Fruit fly (Drosophila melanogaster) whole organism, embryonic: ENCODE data around the gene Rab39.

Experiments used
- Antp ChIP-seq: fragments of 200-800 bp; sonication (Bioruptor generic); optimal IDR thresholded peaks from 3 replicates; lab custom pipeline; 2016; ENCODE audit warnings: missing biosample characterization, missing genetic modification characterization
- Atf6 ChIP-seq: fragments of 200-800 bp; sonication (Bioruptor generic); IDR thresholded peaks from 2 replicates; pipeline ENCODE4 v1.3.6; 2022; ENCODE audit warnings: missing biosample characterization, missing genetic modification characterization
- B-H1 ChIP-seq: fragments of 200-800 bp; sonication (Bioruptor generic); IDR thresholded peaks from 3 replicates; pipeline ENCODE4 v1.3.6; 2022; ENCODE audit warnings: missing biosample characterization, missing genetic modification characterization
- CG12071 ChIP-seq: fragments of 200-800 bp; sonication (Bioruptor generic); optimal IDR thresholded peaks from 3 replicates; lab custom pipeline; 2018; ENCODE audit warnings: missing biosample characterization, mild to moderate bottlenecking, missing genetic modification characterization
- CG1233 ChIP-seq: fragments of 200-800 bp; sonication (Bioruptor generic); optimal IDR thresholded peaks from 4 replicates; lab custom pipeline; 2018; ENCODE audit warnings: missing biosample characterization, mild to moderate bottlenecking, missing genetic modification characterization
- CG12769 ChIP-seq: fragments of 200-800 bp; sonication (Bioruptor generic); optimal IDR thresholded peaks from 2 replicates; lab custom pipeline; 2019; ENCODE audit warnings: missing biosample characterization, mild to moderate bottlenecking, missing genetic modification characterization, moderate library complexity
- CG12942 ChIP-seq: fragments of 200-800 bp; sonication (Bioruptor generic); optimal IDR thresholded peaks from 3 replicates; lab custom pipeline; 2016; ENCODE audit warnings: missing biosample characterization, missing genetic modification characterization
- CG13424 ChIP-seq: fragments of 200-800 bp; sonication (Bioruptor generic); optimal IDR thresholded peaks from 2 replicates; lab custom pipeline; 2019; ENCODE audit warnings: missing biosample characterization, mild to moderate bottlenecking, missing genetic modification characterization, moderate library complexity
- CG13894 ChIP-seq: fragments of 200-800 bp; sonication (Bioruptor generic); optimal IDR thresholded peaks from 3 replicates; lab custom pipeline; 2018; ENCODE audit warnings: missing biosample characterization, mild to moderate bottlenecking, missing genetic modification characterization, moderate library complexity
- CG14441 ChIP-seq: fragments of 200-800 bp; sonication (Bioruptor generic); IDR thresholded peaks from 2 replicates; pipeline ENCODE4 v1.3.6; 2022; ENCODE audit warnings: missing biosample characterization, missing genetic modification characterization
- CG15011 ChIP-seq: fragments of 200-800 bp; sonication (Bioruptor generic); optimal IDR thresholded peaks from 3 replicates; lab custom pipeline; 2018; ENCODE audit warnings: missing biosample characterization, mild to moderate bottlenecking, missing genetic modification characterization
- CG16815 ChIP-seq: fragments of 200-800 bp; sonication (Bioruptor generic); optimal IDR thresholded peaks from 3 replicates; lab custom pipeline; 2017; ENCODE audit warnings: missing biosample characterization, mild to moderate bottlenecking, missing genetic modification characterization
- CG17612 ChIP-seq: fragments of 200-800 bp; sonication (Bioruptor generic); IDR thresholded peaks from 2 replicates; pipeline ENCODE4 v1.3.6; 2022; ENCODE audit warnings: missing biosample characterization, missing genetic modification characterization
- CG18262 ChIP-seq: fragments of 200-800 bp; optimal IDR thresholded peaks from 3 replicates; lab custom pipeline; 2019; ENCODE audit warnings: missing biosample characterization, mild to moderate bottlenecking, missing genetic modification characterization, moderate library complexity
- CG2202 ChIP-seq: fragments of 200-800 bp; sonication (Bioruptor generic); optimal IDR thresholded peaks from 2 replicates; lab custom pipeline; 2018; ENCODE audit warnings: missing biosample characterization, mild to moderate bottlenecking, missing genetic modification characterization
- CG2678 ChIP-seq: fragments of 200-800 bp; sonication (Bioruptor generic); optimal IDR thresholded peaks from 3 replicates; lab custom pipeline; 2019; ENCODE audit warnings: missing biosample characterization, mild to moderate bottlenecking, missing genetic modification characterization, moderate library complexity
- CG2889 ChIP-seq: fragments of 200-800 bp; sonication (Bioruptor generic); IDR thresholded peaks from 3 replicates; pipeline ENCODE4 v1.3.6; 2022; ENCODE audit warnings: missing biosample characterization, missing genetic modification characterization
- CG31224 ChIP-seq: fragments of 200-800 bp; sonication (Bioruptor generic); IDR thresholded peaks from 2 replicates; pipeline ENCODE4 v1.3.6; 2022; ENCODE audit warnings: missing biosample characterization, missing genetic modification characterization
- CG3163 ChIP-seq: fragments of 200-800 bp; sonication (Bioruptor generic); optimal IDR thresholded peaks from 3 replicates; lab custom pipeline; 2016; ENCODE audit warnings: missing biosample characterization, missing genetic modification characterization
- CG33557 ChIP-seq: fragments of 200-800 bp; sonication (Bioruptor generic); optimal IDR thresholded peaks from 2 replicates; lab custom pipeline; 2019; ENCODE audit warnings: missing biosample characterization, mild to moderate bottlenecking, missing genetic modification characterization, moderate library complexity
- CG4707 ChIP-seq: fragments of 200-800 bp; sonication (Bioruptor generic); optimal IDR thresholded peaks from 2 replicates; lab custom pipeline; 2018; ENCODE audit warnings: missing biosample characterization, mild to moderate bottlenecking, missing genetic modification characterization, moderate library complexity
- CG6765 ChIP-seq: fragments of 200-800 bp; sonication (Bioruptor generic); optimal IDR thresholded peaks from 3 replicates; lab custom pipeline; 2017; ENCODE audit warnings: missing biosample characterization, mild to moderate bottlenecking, missing genetic modification characterization
- CG6813 ChIP-seq: fragments of 200-800 bp; sonication (Bioruptor generic); optimal IDR thresholded peaks from 2 replicates; lab custom pipeline; 2017; ENCODE audit warnings: missing biosample characterization, missing genetic modification characterization, mild to moderate bottlenecking, moderate library complexity, missing genetic modification reagents
- Camta ChIP-seq: fragments of 200-800 bp; sonication (Bioruptor generic); optimal IDR thresholded peaks from 2 replicates; lab custom pipeline; 2016; ENCODE audit warnings: missing biosample characterization, missing genetic modification characterization
- Dbx ChIP-seq: fragments of 200-800 bp; sonication (Bioruptor generic); IDR thresholded peaks from 3 replicates; pipeline ENCODE4 v1.3.6; 2022; ENCODE audit warnings: missing biosample characterization, missing genetic modification characterization
- Deaf1 ChIP-seq: fragments of 200-800 bp; optimal IDR thresholded peaks from 3 replicates; lab custom pipeline; 2019; ENCODE audit warnings: missing biosample characterization, mild to moderate bottlenecking, missing genetic modification characterization, moderate library complexity
- H15 ChIP-seq: fragments of 200-800 bp; sonication (Bioruptor generic); IDR thresholded peaks from 3 replicates; pipeline ENCODE4 v1.3.6; 2022; ENCODE audit warnings: missing biosample characterization, missing genetic modification characterization
- HHEX ChIP-seq: fragments of 200-800 bp; sonication (Bioruptor generic); optimal IDR thresholded peaks from 3 replicates; lab custom pipeline; 2017; ENCODE audit warnings: missing biosample characterization, mild to moderate bottlenecking, missing genetic modification characterization, missing genetic modification reagents
- Lim3 ChIP-seq: fragments of 200-800 bp; sonication (Bioruptor generic); IDR thresholded peaks from 2 replicates; pipeline ENCODE4 v1.3.6; 2022; ENCODE audit warnings: missing biosample characterization, missing genetic modification characterization
- Mad ChIP-seq: fragments of 200-800 bp; sonication (Bioruptor generic); optimal IDR thresholded peaks from 2 replicates; lab custom pipeline; 2016; ENCODE audit warnings: missing biosample characterization, missing genetic modification characterization
- NC2α ChIP-seq: fragments of 200-800 bp; sonication (Bioruptor generic); optimal IDR thresholded peaks from 2 replicates; lab custom pipeline; 2016; ENCODE audit warnings: missing biosample characterization, missing genetic modification characterization
- Oli ChIP-seq: fragments of 200-800 bp; sonication (Bioruptor generic); optimal IDR thresholded peaks from 2 replicates; lab custom pipeline; 2018; ENCODE audit warnings: missing biosample characterization, mild to moderate bottlenecking, missing genetic modification characterization, moderate library complexity
- Xbp1 ChIP-seq: fragments of 200-800 bp; sonication (Bioruptor generic); optimal IDR thresholded peaks from 3 replicates; lab custom pipeline; 2016; ENCODE audit warnings: missing biosample characterization, mild to moderate bottlenecking, missing genetic modification characterization
- cato ChIP-seq: fragments of 200-800 bp; sonication (Bioruptor generic); optimal IDR thresholded peaks from 2 replicates; lab custom pipeline; 2016; ENCODE audit warnings: missing biosample characterization, missing genetic modification characterization, borderline replicate concordance
- crc ChIP-seq: fragments of 200-800 bp; sonication (Bioruptor generic); optimal IDR thresholded peaks from 2 replicates; lab custom pipeline; 2016; ENCODE audit warnings: missing biosample characterization, missing genetic modification characterization
- croc ChIP-seq: fragments of 200-800 bp; sonication (Bioruptor generic); conservative IDR thresholded peaks from 3 replicates; pipeline ENCODE4 v1.3.6; 2022; ENCODE audit warnings: missing biosample characterization, missing genetic modification characterization
- crol ChIP-seq: fragments of 200-800 bp; sonication (Bioruptor generic); IDR thresholded peaks from 2 replicates; pipeline ENCODE4 v1.3.6; 2022; ENCODE audit warnings: missing biosample characterization, missing genetic modification characterization
- dmrt99B ChIP-seq: fragments of 200-800 bp; sonication (Bioruptor generic); optimal IDR thresholded peaks from 2 replicates; lab custom pipeline; 2018; ENCODE audit warnings: missing biosample characterization, mild to moderate bottlenecking, missing genetic modification characterization, moderate library complexity
- emc ChIP-seq: fragments of 200-800 bp; sonication (Bioruptor generic); optimal IDR thresholded peaks from 2 replicates; lab custom pipeline; 2016; ENCODE audit warnings: missing biosample characterization, missing genetic modification characterization
- fd102C ChIP-seq: fragments of 200-800 bp; sonication (Bioruptor generic); optimal IDR thresholded peaks from 2 replicates; lab custom pipeline; 2018; ENCODE audit warnings: missing biosample characterization, mild to moderate bottlenecking, missing genetic modification characterization, moderate library complexity
- ham ChIP-seq: fragments of 200-800 bp; sonication (Bioruptor generic); IDR thresholded peaks from 2 replicates; pipeline ENCODE4 v1.3.6; 2022; ENCODE audit warnings: missing biosample characterization, missing genetic modification characterization
- hth ChIP-seq: fragments of >200 bp; optimal IDR thresholded peaks from 2 replicates; lab custom pipeline; 2017; ENCODE audit warnings: inconsistent platforms
- lola ChIP-seq, 3 experiments: fragments of >200 bp in 2 of 3; fragments of 200-800 bp in 1 of 3; sonication (Bioruptor generic) in 1 of 3; optimal IDR thresholded peaks; 2 replicates each; lab custom pipeline; 2017 to 2019; ENCODE audit warnings: missing biosample characterization in 3 of 3, missing genetic modification characterization in 3 of 3, mild to moderate bottlenecking in 1 of 3, moderate library complexity in 1 of 3
- nom ChIP-seq: fragments of 200-800 bp; sonication (Bioruptor generic); optimal IDR thresholded peaks from 2 replicates; lab custom pipeline; 2017; ENCODE audit warnings: missing biosample characterization, missing genetic modification characterization, mild to moderate bottlenecking, moderate library complexity, missing genetic modification reagents
- sens ChIP-seq: fragments of 200-800 bp; sonication (Bioruptor generic); peaks from one replicate; lab custom pipeline; 2016; ENCODE audit warnings: missing biosample characterization, missing genetic modification characterization
- slp2 ChIP-seq: fragments of 200-800 bp; sonication (Bioruptor generic); optimal IDR thresholded peaks from 2 replicates; lab custom pipeline; 2016; ENCODE audit warnings: missing biosample characterization, missing genetic modification characterization
- tll ChIP-seq, 2 experiments: fragments of 200-800 bp in 1 of 2; fragments of >200 bp in 1 of 2; sonication (Bioruptor generic) in 1 of 2; optimal IDR thresholded peaks; 2 replicates each; lab custom pipeline; 2017 to 2019; ENCODE audit warnings: missing biosample characterization in 2 of 2, missing genetic modification characterization in 2 of 2, mild to moderate bottlenecking in 1 of 2, moderate library complexity in 1 of 2
- unc-4 ChIP-seq: fragments of 200-800 bp; sonication (Bioruptor generic); IDR thresholded peaks from 2 replicates; pipeline ENCODE4 v1.3.6; 2022; ENCODE audit warnings: missing biosample characterization, missing genetic modification characterization; ENCODE audit not compliant: partially characterized antibody
- yki ChIP-seq: fragments of >200 bp; optimal IDR thresholded peaks from 3 replicates; lab custom pipeline; 2018

Gene Rab39

dm6 chrX:7734131-7734930 lies at the start of gene Rab39, which contains the start of gene Pdp (continued):
- TF ChIP-seq CG33557 (GFP tag; lab: Kevin White, UChicago) (peak; percentile 72), croc (GFP tag; lab: Robert Waterston, UW) (peak; percentile 73), H15 (peak; percentile 67; the same call in 1 of the 3 replicates), Oli (tag; lab: Kevin White, UChicago) (peak; percentile 63), B-H1 (peak; percentile 60; the same call in 2 of the 3 replicates), Mad (GFP tag; lab: Kevin White, UChicago) (peak; percentile 74), CG3163 (no peak), CG13424 (tag; lab: Kevin White, UChicago) (peak; percentile 86), hth (lab: Kevin White, UChicago) (no peak), CG14441 (GFP tag; lab: Robert Waterston, UW) (peak; percentile 76; the same call in 1 of the 2 replicates), CG31224 (GFP tag; lab: Robert Waterston, UW) (peak; percentile 69; the same call in 1 of the 2 replicates), tll (GFP tag; optimal IDR thresholded peaks at IDR 0.05; lab: Kevin White, UChicago) (no peak), sens (GFP tag; lab: Kevin White, UChicago) (peak; percentile 91), CG2889 (peak; percentile 55; the same call in 1 of the 3 replicates), yki (lab: Kevin White, UChicago) (no peak), HHEX (GFP tag; lab: Kevin White, UChicago) (peak; percentile 66), CG18262 (tag; lab: Kevin White, UChicago) (peak; percentile 70), unc-4 (GFP tag; lab: Robert Waterston, UW) (peak; percentile 90), CG1233 (GFP tag; lab: Kevin White, UChicago) (peak; percentile 74), Xbp1 (GFP tag; lab: Kevin White, UChicago) (peak; percentile 84), CG6813 (GFP tag; lab: Kevin White, UChicago) (no peak), NC2α (peak; percentile 6), CG6765 (GFP tag; lab: Kevin White, UChicago) (no peak), slp2 (GFP tag; lab: Kevin White, UChicago) (peak; percentile 20), Atf6 (peak; percentile 85), Camta (GFP tag; lab: Kevin White, UChicago) (peak; percentile 55), CG16815 (GFP tag; lab: Kevin White, UChicago) (peak; percentile 76), fd102C (no peak), CG17612 (GFP tag; lab: Robert Waterston, UW) (0 out of 2 replicates have a peak, but pooled peaks have one; percentile 41), ham (GFP tag; lab: Robert Waterston, UW) (no peak), CG13894 (peak; percentile 67), nom (GFP tag; lab: Kevin White, UChicago) (no peak), lola (GFP tag; optimal IDR thresholded peaks at IDR 0.05; lab: Kevin White, UChicago) (peak in 1 of 3 experiments; percentile 71), CG12071 (no peak), CG2678 (peak; percentile 82), Lim3 (no peak; the same call in 1 of the 2 replicates), CG2202 (peak; percentile 15), Deaf1 (tag; lab: Kevin White, UChicago) (peak; percentile 28), CG12942 (GFP tag; lab: Kevin White, UChicago) (peak; percentile 66), CG4707 (GFP tag; lab: Kevin White, UChicago) (no peak), emc (GFP tag; lab: Kevin White, UChicago) (peak; percentile 12), CG12769 (no peak), dmrt99B (tag; lab: Kevin White, UChicago) (no peak), Dbx (GFP tag; lab: Robert Waterston, UW) (peak; percentile 87), crc (no peak), Antp (GFP tag; lab: Kevin White, UChicago) (peak; percentile 42), crol (no peak), CG15011 (no peak), cato (GFP tag; lab: Kevin White, UChicago) (peak; percentile 53)
